Fruit fly (Drosophila melanogaster) whole organism, embryonic: ENCODE data around the gene CG6163.

Experiments used
- Blimp-1 ChIP-seq: fragments of 200-800 bp; sonication (Bioruptor generic); optimal IDR thresholded peaks from 3 replicates; lab custom pipeline; 2018; ENCODE audit warnings: missing biosample characterization, missing genetic modification characterization, mild to moderate bottlenecking, moderate library complexity, missing genetic modification reagents
- CG1024 ChIP-seq: fragments of 200-800 bp; sonication (Bioruptor generic); IDR thresholded peaks from 2 replicates; pipeline ENCODE4 v1.3.6; 2022; ENCODE audit warnings: missing biosample characterization, missing genetic modification characterization
- CG11247 ChIP-seq: fragments of 200-800 bp; sonication (Bioruptor generic); IDR thresholded peaks from 2 replicates; pipeline ENCODE4 v1.3.6; 2022; ENCODE audit warnings: missing biosample characterization, missing genetic modification characterization
- CG15073 ChIP-seq: fragments of 200-800 bp; sonication (Bioruptor generic); optimal IDR thresholded peaks from 2 replicates; lab custom pipeline; 2016; ENCODE audit warnings: missing biosample characterization, missing genetic modification characterization
- CG16813 ChIP-seq: fragments of 200-800 bp; sonication (Bioruptor generic); IDR thresholded peaks from 3 replicates; pipeline ENCODE4 v1.3.6; 2022; ENCODE audit warnings: missing biosample characterization, missing genetic modification characterization; ENCODE audit not compliant: partially characterized antibody
- CG17359 ChIP-seq: fragments of 200-800 bp; sonication (Bioruptor generic); optimal IDR thresholded peaks from 3 replicates; lab custom pipeline; 2018; ENCODE audit warnings: missing biosample characterization, mild to moderate bottlenecking, missing genetic modification characterization, moderate library complexity
- CG17802 ChIP-seq: fragments of 200-800 bp; sonication (Bioruptor generic); optimal IDR thresholded peaks from 2 replicates; lab custom pipeline; 2018; ENCODE audit warnings: missing biosample characterization, mild to moderate bottlenecking, missing genetic modification characterization, moderate library complexity
- CG2129 ChIP-seq: fragments of 200-800 bp; sonication (Bioruptor generic); IDR thresholded peaks from 2 replicates; pipeline ENCODE4 v1.3.6; 2022; ENCODE audit warnings: missing biosample characterization, missing genetic modification characterization; ENCODE audit not compliant: partially characterized antibody
- CG2875 ChIP-seq: fragments of 200-800 bp; sonication (Bioruptor generic); optimal IDR thresholded peaks from 2 replicates; lab custom pipeline; 2017; ENCODE audit warnings: missing biosample characterization, mild to moderate bottlenecking, missing genetic modification characterization, missing genetic modification reagents
- CG31388 ChIP-seq: fragments of 200-800 bp; sonication (Bioruptor generic); optimal IDR thresholded peaks from 2 replicates; lab custom pipeline; 2016; ENCODE audit warnings: missing biosample characterization, missing genetic modification characterization
- CG4820 ChIP-seq: fragments of 200-800 bp; sonication (Bioruptor generic); optimal IDR thresholded peaks from 3 replicates; lab custom pipeline; 2016; ENCODE audit warnings: missing biosample characterization, missing genetic modification characterization
- CG6254 ChIP-seq: fragments of 200-800 bp; sonication (Bioruptor generic); optimal IDR thresholded peaks from 3 replicates; lab custom pipeline; 2017; ENCODE audit warnings: mild to moderate bottlenecking, missing biosample characterization, missing genetic modification reagents, missing genetic modification characterization
- CG6272 ChIP-seq: fragments of 200-800 bp; sonication (Bioruptor generic); IDR thresholded peaks from 2 replicates; pipeline ENCODE4 v1.3.6; 2022; ENCODE audit warnings: missing biosample characterization, missing genetic modification characterization
- CG6683 ChIP-seq: fragments of 200-800 bp; sonication (Bioruptor generic); optimal IDR thresholded peaks from 2 replicates; lab custom pipeline; 2017; ENCODE audit warnings: missing biosample characterization, mild to moderate bottlenecking, missing genetic modification characterization, missing genetic modification reagents
- CG6689 ChIP-seq: fragments of 200-800 bp; sonication (Bioruptor generic); IDR thresholded peaks from 2 replicates; pipeline ENCODE4 v1.3.6; 2022; ENCODE audit warnings: missing biosample characterization, missing genetic modification characterization
- CG7839 ChIP-seq: fragments of 200-800 bp; sonication (Bioruptor generic); optimal IDR thresholded peaks from 3 replicates; lab custom pipeline; 2018; ENCODE audit warnings: missing biosample characterization, mild to moderate bottlenecking, missing genetic modification characterization, moderate library complexity
- CG9609 ChIP-seq: fragments of 200-800 bp; sonication (Bioruptor generic); optimal IDR thresholded peaks from 3 replicates; lab custom pipeline; 2016; ENCODE audit warnings: missing biosample characterization, missing genetic modification characterization
- CG9876 ChIP-seq: fragments of 200-800 bp; sonication (Bioruptor generic); optimal IDR thresholded peaks from 2 replicates; lab custom pipeline; 2016; ENCODE audit warnings: missing biosample characterization, missing genetic modification characterization
- CoRest ChIP-seq: fragments of 200-800 bp; sonication (Bioruptor generic); optimal IDR thresholded peaks from 3 replicates; lab custom pipeline; 2018; ENCODE audit warnings: missing biosample characterization, mild to moderate bottlenecking, missing genetic modification characterization, moderate library complexity
- D ChIP-seq, 2 experiments: fragments of 200-800 bp in 1 of 2; fragments of >200 bp in 1 of 2; sonication (Bioruptor generic) in 1 of 2; optimal IDR thresholded peaks; 2 replicates in 1 of 2; 3 replicates in 1 of 2; lab custom pipeline; 2017; ENCODE audit warnings: mild to moderate bottlenecking in 1 of 2, missing biosample characterization in 1 of 2, missing genetic modification characterization in 1 of 2, missing genetic modification reagents in 1 of 2
- Dp ChIP-seq: fragments of 200-800 bp; sonication (Bioruptor generic); optimal IDR thresholded peaks from 2 replicates; lab custom pipeline; 2018; ENCODE audit warnings: missing biosample characterization, mild to moderate bottlenecking, missing genetic modification characterization, moderate library complexity
- Drgx ChIP-seq: fragments of 200-800 bp; sonication (Bioruptor generic); IDR thresholded peaks from 2 replicates; pipeline ENCODE4 v1.3.6; 2022; ENCODE audit warnings: missing biosample characterization, missing genetic modification characterization
- Eip74EF ChIP-seq, 2 experiments: fragments of 200-800 bp in 1 of 2; fragments of >200 bp in 1 of 2; sonication (Bioruptor generic) in 1 of 2; optimal IDR thresholded peaks; 2 replicates each; lab custom pipeline; 2017 to 2019; ENCODE audit warnings: missing biosample characterization in 2 of 2, missing genetic modification characterization in 2 of 2, mild to moderate bottlenecking in 1 of 2, moderate library complexity in 1 of 2
- Fer2 ChIP-seq: fragments of 200-800 bp; sonication (Bioruptor generic); optimal IDR thresholded peaks from 2 replicates; lab custom pipeline; 2018; ENCODE audit warnings: missing biosample characterization, mild to moderate bottlenecking, missing genetic modification characterization, moderate library complexity
- Gsc ChIP-seq: fragments of 200-800 bp; sonication (Bioruptor generic); IDR thresholded peaks from 2 replicates; pipeline ENCODE4 v1.3.6; 2022; ENCODE audit warnings: missing biosample characterization, missing genetic modification characterization
- HmgD ChIP-seq: fragments of 200-800 bp; sonication (Bioruptor generic); optimal IDR thresholded peaks from 3 replicates; lab custom pipeline; 2016; ENCODE audit warnings: missing biosample characterization, missing genetic modification characterization
- Med ChIP-seq: fragments of 200-800 bp; sonication (Bioruptor generic); peaks from one replicate; lab custom pipeline; 2016; ENCODE audit warnings: missing biosample characterization, missing genetic modification characterization, mild to moderate bottlenecking, inconsistent platforms, moderate library complexity
- NFAT ChIP-seq: fragments of 200-800 bp; sonication (Bioruptor generic); IDR thresholded peaks from 2 replicates; pipeline ENCODE4 v1.3.6; 2022; ENCODE audit warnings: missing biosample characterization, missing genetic modification characterization
- Nf-YC ChIP-seq: fragments of 200-800 bp; optimal IDR thresholded peaks from 3 replicates; lab custom pipeline; 2019; ENCODE audit warnings: missing biosample characterization, mild to moderate bottlenecking, missing genetic modification characterization, moderate library complexity
- Pdp1 ChIP-seq, 2 experiments: fragments of 200-800 bp; sonication (Bioruptor generic); optimal IDR thresholded peaks; 3 replicates each; lab custom pipeline; 2016; ENCODE audit warnings: missing biosample characterization in 2 of 2, missing genetic modification characterization in 2 of 2, mild to moderate bottlenecking in 1 of 2, moderate library complexity in 1 of 2
- Poxn ChIP-seq: fragments of 200-800 bp; sonication (Bioruptor generic); IDR thresholded peaks from 2 replicates; pipeline ENCODE4 v1.3.6; 2022; ENCODE audit warnings: missing biosample characterization, missing genetic modification characterization
- Side ChIP-seq: fragments of 200-800 bp; sonication (Bioruptor generic); optimal IDR thresholded peaks from 2 replicates; lab custom pipeline; 2016; ENCODE audit warnings: missing biosample characterization, missing genetic modification characterization
- Sox100B ChIP-seq: fragments of 200-800 bp; sonication (Bioruptor generic); optimal IDR thresholded peaks from 3 replicates; lab custom pipeline; 2018; ENCODE audit warnings: missing biosample characterization, mild to moderate bottlenecking, missing genetic modification characterization
- br ChIP-seq: fragments of >200 bp; optimal IDR thresholded peaks from 2 replicates; lab custom pipeline; 2017
- dmrt99B ChIP-seq: fragments of 200-800 bp; sonication (Bioruptor generic); optimal IDR thresholded peaks from 2 replicates; lab custom pipeline; 2018; ENCODE audit warnings: missing biosample characterization, mild to moderate bottlenecking, missing genetic modification characterization, moderate library complexity
- gfzf ChIP-seq: fragments of 200-800 bp; sonication (Bioruptor generic); optimal IDR thresholded peaks from 2 replicates; lab custom pipeline; 2016; ENCODE audit warnings: missing biosample characterization, mild to moderate bottlenecking, missing genetic modification characterization, moderate library complexity
- jing ChIP-seq: fragments of 200-800 bp; sonication (Bioruptor generic); optimal IDR thresholded peaks from 2 replicates; lab custom pipeline; 2018; ENCODE audit warnings: missing biosample characterization, mild to moderate bottlenecking, missing genetic modification characterization
- klu ChIP-seq: fragments of 200-800 bp; sonication (Bioruptor generic); IDR thresholded peaks from 2 replicates; pipeline ENCODE4 v1.3.6; 2022; ENCODE audit warnings: missing biosample characterization, missing genetic modification characterization
- lmd ChIP-seq: fragments of 200-800 bp; sonication (Bioruptor generic); IDR thresholded peaks from 2 replicates; pipeline ENCODE4 v1.3.6; 2022; ENCODE audit warnings: missing biosample characterization, missing genetic modification characterization
- pho ChIP-seq: fragments of 200-800 bp; sonication (Bioruptor generic); optimal IDR thresholded peaks from 2 replicates; lab custom pipeline; 2016; ENCODE audit warnings: missing biosample characterization, missing genetic modification characterization
- run ChIP-seq: fragments of 200-800 bp; sonication (Bioruptor generic); optimal IDR thresholded peaks from 3 replicates; lab custom pipeline; 2018; ENCODE audit warnings: missing biosample characterization, mild to moderate bottlenecking, missing genetic modification characterization
- shn ChIP-seq: fragments of 200-800 bp; sonication (Bioruptor generic); optimal IDR thresholded peaks from 3 replicates; lab custom pipeline; 2016; ENCODE audit warnings: missing biosample characterization, missing genetic modification characterization
- sqz ChIP-seq: fragments of 200-800 bp; sonication (Bioruptor generic); optimal IDR thresholded peaks from 3 replicates; lab custom pipeline; 2018; ENCODE audit warnings: missing biosample characterization, mild to moderate bottlenecking, missing genetic modification characterization
- stwl ChIP-seq: fragments of 200-800 bp; sonication (Bioruptor generic); optimal IDR thresholded peaks from 3 replicates; lab custom pipeline; 2018; ENCODE audit warnings: missing biosample characterization, mild to moderate bottlenecking, missing genetic modification characterization, moderate library complexity
- tgo ChIP-seq: fragments of 200-800 bp; sonication (Bioruptor generic); IDR thresholded peaks from 3 replicates; pipeline ENCODE4 v1.3.6; 2022; ENCODE audit warnings: missing biosample characterization, missing genetic modification characterization
- zen2 ChIP-seq: fragments of 200-800 bp; sonication (Bioruptor generic); IDR thresholded peaks from 3 replicates; pipeline ENCODE4 v1.3.6; 2022; ENCODE audit warnings: missing biosample characterization, missing genetic modification characterization; ENCODE audit not compliant: partially characterized antibody

Gene CG6163

dm6 chr3L:11350680-11351665 lies 13.7 kb downstream of the CG6163 start (continued):
- TF ChIP-seq Drgx (GFP tag; lab: Robert Waterston, UW) (peak; percentile 81), br (lab: Kevin White, UChicago) (no peak), tgo (GFP tag; lab: Robert Waterston, UW) (peak; percentile 34; the same call in 2 of the 3 replicates), Pdp1 (GFP tag; optimal IDR thresholded peaks at IDR 0.05; lab: Kevin White, UChicago) (peak in 1 of 2 experiments; percentile 76), CG11247 (GFP tag; lab: Robert Waterston, UW) (no peak), CG4820 (GFP tag; lab: Kevin White, UChicago) (peak; percentile 23), CG9876 (GFP tag; lab: Kevin White, UChicago) (no peak), CG15073 (no peak), Fer2 (tag; lab: Kevin White, UChicago) (no peak), zen2 (GFP tag; lab: Robert Waterston, UW) (no peak), gfzf (GFP tag; lab: Kevin White, UChicago) (no peak), Blimp-1 (GFP tag; lab: Kevin White, UChicago) (peak; percentile 35), run (peak; percentile 38), Nf-YC (tag; lab: Kevin White, UChicago) (peak; percentile 35), D (optimal IDR thresholded peaks at IDR 0.05; lab: Kevin White, UChicago) (no peak), D (GFP tag; optimal IDR thresholded peaks at IDR 0.05; lab: Kevin White, UChicago) (peak; percentile 30), jing (no peak), CG17359 (tag; lab: Kevin White, UChicago) (peak; percentile 18), klu (GFP tag; lab: Robert Waterston, UW) (peak; percentile 53; the same call in 1 of the 2 replicates), CG2129 (GFP tag; lab: Robert Waterston, UW) (no peak), NFAT (GFP tag; lab: Robert Waterston, UW) (peak; percentile 60), CG1024 (GFP tag; lab: Robert Waterston, UW) (peak; percentile 54), CG6683 (GFP tag; lab: Kevin White, UChicago) (no peak), CG6689 (GFP tag; lab: Robert Waterston, UW) (peak; percentile 48; the same call in 1 of the 2 replicates), CG6272 (GFP tag; lab: Robert Waterston, UW) (no peak), Eip74EF (GFP tag; optimal IDR thresholded peaks at IDR 0.05; lab: Kevin White, UChicago) (peak in 1 of 2 experiments; percentile 36), HmgD (GFP tag; lab: Kevin White, UChicago) (no peak), lmd (0 out of 2 replicates have a peak, but pooled peaks have one; percentile 42), shn (peak; percentile 46), CG16813 (GFP tag; lab: Robert Waterston, UW) (no peak), stwl (peak; percentile 52), Dp (GFP tag; lab: Kevin White, UChicago) (no peak), CG31388 (no peak), Side (GFP tag; lab: Kevin White, UChicago) (no peak), Med (GFP tag; lab: Kevin White, UChicago) (peak; percentile 85)

dm6 chr3L:11349908-11350405 lies 14.7 kb downstream of the CG6163 start:
- TF ChIP-seq HmgD (GFP tag; lab: Kevin White, UChicago) = no peak
- TF ChIP-seq Gsc (GFP tag; lab: Robert Waterston, UW) = peak; percentile 72
- TF ChIP-seq CG17802 (tag; lab: Kevin White, UChicago) = peak; percentile 56
- TF ChIP-seq NFAT (GFP tag; lab: Robert Waterston, UW) = peak; percentile 50; the same call in 1 of the 2 replicates
- peak; percentile 93 for TF ChIP-seq Sox100B (GFP tag; lab: Kevin White, UChicago)
- peak; percentile 95 for TF ChIP-seq CoRest (tag; lab: Kevin White, UChicago)
- TF ChIP-seq CG6689 (GFP tag; lab: Robert Waterston, UW) = peak; percentile 93
- peak; percentile 59; the same call in 1 of the 2 replicates for TF ChIP-seq Poxn (GFP tag; lab: Robert Waterston, UW)
- peak; percentile 63 for TF ChIP-seq pho
- peak; percentile 79 for TF ChIP-seq CG9609 (GFP tag; lab: Kevin White, UChicago)
- TF ChIP-seq CG6254 (GFP tag; lab: Kevin White, UChicago) = peak; percentile 67
- peak; percentile 97 for TF ChIP-seq CG7839
- TF ChIP-seq sqz (GFP tag; lab: Kevin White, UChicago) = peak; percentile 70
- peak; percentile 78 for TF ChIP-seq CG2875
- peak; percentile 97 for TF ChIP-seq dmrt99B
